Fruit fly (Drosophila melanogaster): ENCODE results near the gene CG34448.

DNA sequence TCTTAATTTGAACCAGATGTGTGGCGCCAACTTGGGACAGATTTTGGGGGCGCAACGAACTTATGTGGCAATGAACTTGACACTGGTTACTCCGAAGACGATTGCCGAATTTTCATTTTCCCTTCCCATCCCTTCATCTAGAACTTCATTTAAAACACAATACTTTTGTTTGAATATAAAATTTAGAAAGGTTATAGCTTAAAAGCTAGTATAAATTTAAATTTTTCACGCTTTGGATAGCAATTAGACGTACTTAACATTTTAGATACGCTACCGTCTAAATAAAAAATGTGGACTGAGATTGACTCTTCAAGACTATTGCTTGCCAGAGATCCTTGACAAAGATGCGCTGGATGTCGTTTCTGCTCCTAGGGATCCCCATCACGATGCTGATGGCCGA is 6.7 kb upstream of the CG34448 start, which contains the start of gene CG44139:
- TF ChIP-seq eyg (GFP tag; optimal IDR thresholded peaks at IDR 0.05) = no peak
- TF ChIP-seq CG1233 (GFP tag; optimal IDR thresholded peaks at IDR 0.05) = no peak
- TF ChIP-seq CG10267 (tag; optimal IDR thresholded peaks at IDR 0.05) = no peak
- no peak for TF ChIP-seq CG10462 (GFP tag; optimal IDR thresholded peaks at IDR 0.05)
- no peak for TF ChIP-seq Trl (optimal IDR thresholded peaks at IDR 0.05)
- no peak for TF ChIP-seq Trl (GFP tag; optimal IDR thresholded peaks at IDR 0.05)
- no peak for TF ChIP-seq CG11560 (tag; IDR thresholded peaks at IDR 0.05)
- TF ChIP-seq CG6683 (GFP tag; optimal IDR thresholded peaks at IDR 0.05) = no peak
- TF ChIP-seq GATAe (GFP tag; conservative IDR thresholded peaks at IDR 0.05) = no peak
